Fruit fly (Drosophila melanogaster) whole organism, pupa: Measurements from ENCODE around the gene w-cup.

Experiments
- CG12605 ChIP-seq: fragments of 200-800 bp; sonication (Bioruptor generic); IDR thresholded peaks from 2 replicates; pipeline ENCODE4 v1.3.6; 2022; ENCODE audit warnings: missing biosample characterization, missing genetic modification characterization
- CG15710 ChIP-seq: fragments of 200-800 bp; sonication (Bioruptor generic); optimal IDR thresholded peaks from 2 replicates; lab custom pipeline; 2018; ENCODE audit warnings: missing biosample characterization, mild to moderate bottlenecking, missing genetic modification characterization, moderate library complexity
- CG17806 ChIP-seq: fragments of 200-800 bp; sonication (Bioruptor generic); optimal IDR thresholded peaks from 2 replicates; lab custom pipeline; 2018; ENCODE audit warnings: missing biosample characterization, mild to moderate bottlenecking, missing genetic modification characterization, moderate library complexity
- CG8159 ChIP-seq: fragments of 200-800 bp; sonication (Bioruptor generic); optimal IDR thresholded peaks from 3 replicates; lab custom pipeline; 2018; ENCODE audit warnings: missing biosample characterization, mild to moderate bottlenecking, missing genetic modification characterization, moderate library complexity
- CG8301 ChIP-seq: fragments of 200-800 bp; sonication (Bioruptor generic); optimal IDR thresholded peaks from 2 replicates; lab custom pipeline; 2018; ENCODE audit warnings: missing biosample characterization, mild to moderate bottlenecking, missing genetic modification characterization
- Ets98B ChIP-seq: fragments of 200-800 bp; sonication (Bioruptor generic); IDR thresholded peaks from 2 replicates; pipeline ENCODE4 v1.3.6; 2022; ENCODE audit warnings: missing biosample characterization, missing genetic modification characterization
- Snoo ChIP-seq: fragments of 200-800 bp; sonication (Bioruptor generic); optimal IDR thresholded peaks from 3 replicates; lab custom pipeline; 2017; ENCODE audit warnings: missing biosample characterization, mild to moderate bottlenecking, missing genetic modification characterization, inconsistent platforms

- no peak for TF ChIP-seq Snoo (tag; lab: Kevin White, UChicago)
- no peak for TF ChIP-seq CG12605 (GFP tag; lab: Robert Waterston, UW)
- no peak for TF ChIP-seq CG8159
- TF ChIP-seq CG15710 (tag; lab: Kevin White, UChicago) = no peak
- no peak for TF ChIP-seq CG8301 (tag; lab: Kevin White, UChicago)
- TF ChIP-seq Ets98B = no peak
- no peak for TF ChIP-seq CG17806
These were observed 22.3 kb downstream of the w-cup start for dm6 chr2L:10555269-10555668.
